Worm (Caenorhabditis elegans): ENCODE data around the gene tbx-7.

Gene tbx-7

DNA sequence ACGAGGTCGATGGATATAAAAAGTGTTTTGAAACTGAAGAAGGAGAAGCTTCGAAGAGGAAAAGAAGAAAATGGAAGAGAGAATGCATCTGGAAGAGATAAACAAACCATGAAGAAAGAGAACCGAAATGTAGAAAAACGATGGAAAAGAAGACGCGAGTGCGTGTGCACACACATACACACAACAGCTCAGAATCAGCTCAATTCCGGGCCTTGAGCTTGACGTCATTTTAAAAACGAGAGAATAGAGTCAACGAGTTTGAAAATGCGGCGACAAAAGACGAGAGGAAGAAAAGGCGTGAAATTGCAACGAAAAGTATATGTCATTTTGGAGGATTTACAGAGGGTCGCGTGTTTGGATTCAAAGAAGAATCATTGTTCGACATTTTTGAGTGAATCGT lies 28.7 kb downstream of the tbx-7 start:
- TF ChIP-seq unc-62 (GFP tag; optimal IDR thresholded peaks at IDR 0.05): no peak

DNA sequence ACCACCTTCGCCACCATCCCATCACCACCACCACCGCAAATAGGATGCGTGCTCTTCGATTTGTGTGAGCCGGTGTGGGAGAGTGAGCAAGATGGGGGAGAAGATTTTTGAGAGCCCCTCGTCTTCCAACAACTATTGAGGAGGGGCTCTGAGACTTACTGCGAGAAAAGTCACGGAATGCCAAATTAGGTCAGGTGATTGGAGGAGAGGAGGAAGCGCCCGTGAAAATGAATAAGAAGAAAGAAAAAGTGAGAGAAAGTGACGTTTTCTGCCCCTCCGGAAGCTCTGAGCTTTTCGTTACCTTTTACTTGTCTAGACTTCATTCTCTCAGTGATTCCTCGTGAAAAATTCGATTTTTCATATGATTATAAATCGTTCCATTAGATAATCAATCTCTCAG lies 29.7 kb downstream of the tbx-7 start:
- no peak for TF ChIP-seq unc-62 (GFP tag; optimal IDR thresholded peaks at IDR 0.05)

DNA sequence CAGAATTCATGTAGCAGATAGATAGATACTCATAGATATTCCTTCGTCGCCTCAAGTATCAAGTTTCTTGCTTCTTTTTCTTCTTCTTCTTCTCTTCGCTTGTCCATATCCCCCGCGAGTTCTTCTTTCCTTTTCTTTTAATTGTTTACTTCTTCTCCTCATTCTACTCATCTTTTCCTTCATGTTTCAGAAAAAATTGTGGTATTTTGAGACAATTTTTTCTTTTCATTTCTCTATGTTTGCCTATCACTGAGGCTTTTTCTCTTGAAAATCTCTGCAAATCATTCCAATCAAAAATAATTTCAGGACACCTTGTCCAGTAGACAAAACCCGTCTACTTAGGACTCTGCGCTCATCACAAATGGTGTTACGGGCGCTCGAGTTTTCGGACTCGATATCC lies 35.4 kb downstream of the tbx-7 start, which contains the start of gene T04C9.1:
Gene T04C9.1 (plus strand): TSS at position 301 of the 400 bp plus-strand sequence.
- no peak for TF ChIP-seq unc-62 (GFP tag; optimal IDR thresholded peaks at IDR 0.05)

DNA sequence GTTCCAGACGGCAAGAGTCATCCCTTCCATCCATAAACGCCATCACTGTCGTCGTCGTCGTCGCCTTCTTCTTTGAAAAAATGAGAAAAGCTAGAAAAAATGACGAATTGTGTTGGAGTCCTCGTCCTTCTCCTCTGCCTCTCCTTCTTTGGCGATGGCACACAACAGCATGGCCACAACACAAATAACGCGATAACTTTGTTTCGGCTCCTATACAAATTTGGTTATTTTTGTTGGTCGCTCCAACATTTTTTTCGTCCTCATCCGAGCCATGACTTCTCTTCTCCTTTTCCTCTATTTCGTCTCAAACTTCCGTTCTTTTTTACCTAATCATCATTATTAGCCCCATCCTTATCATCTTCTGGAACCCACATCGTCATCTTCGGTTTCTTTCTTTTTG lies 36.3 kb downstream of the tbx-7 start:
- no peak for TF ChIP-seq unc-62 (GFP tag; optimal IDR thresholded peaks at IDR 0.05)

DNA sequence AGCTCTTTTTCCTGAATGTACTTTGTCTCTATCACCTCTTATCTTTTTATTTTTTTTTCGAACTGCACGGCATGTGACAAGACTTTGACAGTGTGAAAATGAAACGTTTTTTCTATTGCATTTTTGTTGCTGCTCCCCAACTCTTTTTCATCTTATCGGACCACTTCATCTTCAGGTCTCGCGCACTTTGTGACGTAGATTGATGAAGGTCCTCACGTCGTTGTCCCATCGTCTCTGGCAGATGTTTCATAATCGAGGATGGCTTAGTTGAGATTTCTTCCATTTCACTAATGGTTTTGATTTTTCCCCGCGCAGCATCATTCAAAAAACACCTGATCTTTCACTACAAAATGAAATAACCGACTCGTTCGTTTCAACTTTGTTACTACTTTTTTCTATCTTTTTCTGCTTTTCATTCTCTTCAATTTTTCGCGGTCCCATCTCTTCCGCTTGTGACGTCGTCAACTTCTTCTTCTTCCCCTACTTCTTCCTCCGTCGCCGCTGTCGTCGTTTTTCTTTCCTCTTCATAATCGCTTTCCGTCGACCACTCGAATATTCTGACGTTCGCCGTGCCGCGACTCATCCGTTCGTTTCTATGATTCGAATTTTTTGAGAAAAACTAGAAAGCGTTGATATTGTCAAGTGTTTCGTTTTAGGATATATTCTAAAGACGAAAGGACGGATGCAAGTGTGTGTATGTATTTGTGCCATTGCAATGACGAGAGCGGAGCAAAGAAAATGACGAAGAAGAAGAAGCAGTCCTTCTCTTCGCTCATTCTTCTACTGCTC lies 37.0 kb downstream of the tbx-7 start, which contains the start of gene T04C9.2:
Gene T04C9.2 (plus strand): TSS at position 739 of the 789 bp plus-strand sequence.
- TF ChIP-seq unc-62 (GFP tag; optimal IDR thresholded peaks at IDR 0.05): no peak

DNA sequence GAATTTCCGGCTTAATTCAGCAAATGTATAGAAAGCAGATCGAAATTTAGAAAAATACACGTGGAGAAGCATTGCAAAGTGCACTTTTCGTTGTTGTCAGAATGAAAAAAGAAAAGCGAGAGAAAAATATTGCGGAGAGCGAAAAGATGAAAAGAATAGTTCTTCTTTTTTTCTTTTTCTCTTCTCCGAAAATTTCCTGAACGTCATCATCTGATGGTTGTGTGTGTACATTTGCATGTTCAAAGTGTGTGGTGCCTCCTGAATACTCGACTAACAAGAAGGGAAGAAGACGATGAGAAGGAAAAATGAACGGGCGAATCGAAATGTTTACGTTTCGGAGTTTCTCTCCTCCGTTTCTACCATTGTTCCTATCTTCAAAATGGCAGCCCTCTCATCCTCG lies 38.2 kb downstream of the tbx-7 start:
- TF ChIP-seq unc-62 (GFP tag; optimal IDR thresholded peaks at IDR 0.05): no peak

DNA sequence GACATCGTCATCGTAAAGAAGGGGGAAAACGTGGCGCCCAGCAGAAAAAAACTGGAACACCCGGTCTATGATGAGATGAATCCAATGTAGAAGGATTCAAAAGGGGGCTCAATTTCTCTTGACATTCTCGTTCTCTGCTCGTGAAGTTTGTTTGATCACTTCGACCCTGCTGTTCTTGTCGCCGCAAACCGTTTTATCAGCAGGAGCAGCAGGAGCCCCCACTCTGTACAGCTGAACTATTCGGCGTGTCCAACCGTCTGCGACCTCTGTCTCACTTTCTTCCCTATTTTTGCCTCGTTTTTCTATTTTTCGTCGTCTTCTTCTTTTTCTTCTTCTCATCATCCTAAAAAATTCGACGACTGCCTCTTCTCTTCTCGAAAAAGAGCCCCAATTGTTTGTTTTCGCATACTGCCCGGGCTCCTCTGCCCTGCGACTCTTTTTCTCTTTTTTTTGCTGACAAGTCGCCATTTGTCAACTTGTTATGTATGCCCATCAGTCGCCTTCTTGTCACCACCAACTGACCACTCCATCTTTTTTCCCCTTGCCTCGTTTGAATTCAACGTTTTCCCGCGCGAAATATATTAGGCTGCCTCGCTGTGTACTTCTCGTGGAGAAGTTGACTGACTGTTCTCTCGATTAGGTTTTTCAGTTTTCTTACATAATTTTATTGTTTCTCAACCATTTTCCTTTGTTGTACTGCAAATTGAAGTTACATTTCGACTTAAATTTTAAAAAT lies 39.2 kb downstream of the tbx-7 start:
- no peak for TF ChIP-seq unc-62 (GFP tag; optimal IDR thresholded peaks at IDR 0.05)

DNA sequence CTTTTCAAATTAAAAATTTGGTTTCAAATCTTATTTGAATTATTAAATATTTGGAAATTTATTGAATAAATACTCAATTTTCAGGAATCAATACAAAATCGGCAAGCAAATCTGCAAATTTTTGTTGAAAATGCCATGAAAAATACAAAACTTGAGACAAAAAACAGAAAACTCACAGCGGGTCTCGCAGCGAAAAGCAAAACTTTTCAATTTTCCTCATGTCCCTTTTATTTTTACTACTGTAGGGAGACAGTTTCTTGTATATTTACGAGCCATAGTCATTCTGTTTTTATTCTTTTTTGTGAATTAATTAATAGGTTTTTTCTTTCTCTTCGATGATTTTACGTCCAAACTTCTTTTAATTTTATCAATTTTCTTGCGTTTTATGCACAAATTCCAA lies 39.9 kb downstream of the tbx-7 start:
- no peak for TF ChIP-seq unc-62 (GFP tag; optimal IDR thresholded peaks at IDR 0.05)

DNA sequence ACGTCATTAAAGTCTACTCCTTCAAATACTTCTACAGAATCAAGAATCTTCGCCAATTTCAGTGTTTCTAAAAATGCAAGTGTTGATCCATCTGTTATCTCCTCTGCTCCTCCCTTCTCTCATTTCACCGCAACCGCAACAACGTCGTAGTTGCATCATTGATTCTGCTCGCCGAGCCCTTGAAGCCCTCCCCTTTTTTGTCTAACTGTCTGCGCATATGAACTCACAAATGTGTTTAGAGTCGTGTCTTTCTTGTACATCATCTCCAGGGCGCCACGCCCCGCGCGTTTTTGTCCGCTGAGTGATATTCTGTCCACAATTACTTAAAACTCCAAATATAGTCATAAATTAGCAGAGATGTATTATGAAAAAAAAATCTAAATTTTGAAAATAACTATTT lies 40.3 kb downstream of the tbx-7 start:
- TF ChIP-seq unc-62 (GFP tag; optimal IDR thresholded peaks at IDR 0.05): no peak

DNA sequence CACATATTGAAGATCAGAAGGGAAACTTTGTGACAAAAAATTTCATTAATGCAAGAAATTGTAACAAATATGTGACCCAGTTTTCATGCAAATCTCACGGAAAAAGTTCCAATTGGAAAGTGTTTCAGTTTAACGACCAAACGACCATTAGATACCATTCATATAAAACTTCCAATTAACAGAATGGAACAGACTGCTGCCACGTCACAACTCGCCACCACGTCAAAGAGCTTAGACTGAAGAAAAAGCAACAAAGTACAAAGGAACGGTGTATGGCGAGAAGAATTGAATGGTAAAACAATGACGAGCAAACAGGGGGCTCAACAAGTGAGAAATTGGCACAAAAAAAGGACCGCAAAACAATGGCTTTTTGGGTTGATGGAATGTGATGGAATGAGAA lies 43.0 kb downstream of the tbx-7 start, which contains the start of gene T04C9.3:
Gene T04C9.3 (plus strand): TSS at position 301 of the 400 bp plus-strand sequence.
- no peak for TF ChIP-seq unc-62 (GFP tag; optimal IDR thresholded peaks at IDR 0.05)

DNA sequence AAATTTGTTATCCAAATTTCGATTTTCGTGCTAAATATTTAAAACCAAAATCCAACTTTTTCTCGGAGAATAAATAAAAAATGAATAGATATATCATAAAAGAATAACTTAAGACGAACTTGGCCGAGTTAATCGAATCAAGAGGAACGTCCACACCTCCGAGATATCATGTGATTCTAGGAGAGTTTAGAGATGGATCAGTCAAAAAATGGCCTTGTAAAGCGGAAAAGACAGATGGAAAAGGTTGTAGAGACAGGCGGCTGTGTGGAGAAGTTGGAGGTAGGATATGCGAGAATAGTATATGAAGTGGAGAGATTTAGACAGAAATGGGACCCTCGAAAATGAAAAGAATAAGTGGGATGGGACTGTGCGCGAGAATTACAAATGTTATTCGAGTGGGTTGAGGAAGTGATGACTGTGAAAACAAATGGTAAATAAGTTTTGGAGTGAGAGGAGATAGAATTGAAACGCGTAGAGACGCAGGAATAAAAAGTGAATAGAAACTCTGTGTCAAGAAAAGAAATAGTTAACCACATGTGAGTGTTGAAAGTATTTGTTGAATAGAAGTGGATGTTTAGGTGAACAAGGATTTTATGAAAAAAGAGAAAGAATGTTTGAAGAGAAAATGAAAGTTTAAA lies 45.5 kb downstream of the tbx-7 start:
- no peak for TF ChIP-seq unc-62 (GFP tag; optimal IDR thresholded peaks at IDR 0.05)

DNA sequence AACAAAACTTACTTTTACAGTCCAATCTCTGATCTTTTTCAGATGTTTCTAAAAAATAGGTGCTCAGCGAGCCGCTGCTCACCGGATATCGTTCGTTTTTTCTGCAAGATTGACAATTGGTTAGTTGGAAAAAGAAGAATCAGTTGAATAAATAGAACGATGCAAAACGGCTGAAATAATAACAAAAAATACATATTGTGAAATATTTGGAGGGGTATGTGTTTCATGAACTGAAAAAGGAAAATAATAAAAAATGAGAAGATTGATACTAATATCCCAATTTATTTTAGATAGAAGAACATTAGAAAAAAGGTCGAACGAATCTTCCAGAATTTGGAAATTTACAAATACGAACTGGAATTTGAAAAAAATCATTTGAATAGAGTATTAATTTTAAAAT lies 46.3 kb downstream of the tbx-7 start, which contains the start of gene frm-2:
Gene frm-2 (minus strand): TSS at position 101 of the 400 bp plus-strand sequence.
- no peak for TF ChIP-seq unc-62 (GFP tag; optimal IDR thresholded peaks at IDR 0.05)

DNA sequence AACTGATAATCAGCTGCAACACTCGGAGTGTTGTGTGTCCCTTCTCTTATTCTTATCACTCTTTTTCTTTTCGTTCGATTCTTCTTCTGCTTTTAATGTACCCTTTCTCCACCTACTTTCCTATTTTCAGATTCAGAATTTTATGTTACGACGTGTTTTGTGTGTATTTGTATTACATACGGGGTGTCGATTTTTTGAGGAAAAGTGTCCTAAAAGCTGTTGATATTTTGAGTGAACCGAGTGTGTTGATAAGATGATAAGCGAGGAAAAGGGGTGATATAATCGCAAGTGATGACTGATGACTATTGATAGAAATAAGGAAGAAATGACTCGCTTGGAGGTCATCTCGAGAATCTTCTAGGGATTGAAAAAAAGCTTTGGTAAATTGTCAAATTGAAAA lies 46.9 kb downstream of the tbx-7 start:
- no peak for TF ChIP-seq unc-62 (GFP tag; optimal IDR thresholded peaks at IDR 0.05)

DNA sequence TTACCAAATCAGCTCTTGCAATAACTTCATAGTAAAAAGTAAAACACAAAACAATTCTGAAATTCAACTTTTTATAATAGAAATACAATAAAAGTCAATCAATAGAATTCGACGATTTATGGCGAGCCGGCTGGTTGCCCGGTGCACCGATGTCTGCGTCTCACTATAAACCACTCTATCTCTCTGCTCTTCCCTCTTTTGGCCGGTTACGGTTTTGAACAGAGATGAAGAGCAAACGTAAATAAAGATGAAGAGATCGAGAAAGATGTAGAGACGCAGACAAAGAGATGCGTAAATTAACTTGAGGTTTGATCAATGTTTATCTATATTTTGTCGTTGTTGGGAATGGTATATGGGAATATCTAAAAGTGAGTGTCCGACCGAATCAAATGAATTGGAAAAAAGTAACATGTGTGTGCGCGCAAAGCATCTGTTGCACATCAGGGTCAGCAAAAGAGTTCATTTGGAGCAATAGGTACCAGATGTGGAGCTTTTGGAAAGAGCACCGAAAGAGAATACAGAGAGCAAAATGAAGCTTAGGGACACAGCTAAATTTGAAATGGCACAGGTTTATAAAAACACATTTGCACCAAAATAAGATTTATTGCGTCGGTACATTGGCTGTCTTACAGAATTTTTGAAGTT lies 47.9 kb downstream of the tbx-7 start:
- no peak for TF ChIP-seq unc-62 (GFP tag; optimal IDR thresholded peaks at IDR 0.05)

DNA sequence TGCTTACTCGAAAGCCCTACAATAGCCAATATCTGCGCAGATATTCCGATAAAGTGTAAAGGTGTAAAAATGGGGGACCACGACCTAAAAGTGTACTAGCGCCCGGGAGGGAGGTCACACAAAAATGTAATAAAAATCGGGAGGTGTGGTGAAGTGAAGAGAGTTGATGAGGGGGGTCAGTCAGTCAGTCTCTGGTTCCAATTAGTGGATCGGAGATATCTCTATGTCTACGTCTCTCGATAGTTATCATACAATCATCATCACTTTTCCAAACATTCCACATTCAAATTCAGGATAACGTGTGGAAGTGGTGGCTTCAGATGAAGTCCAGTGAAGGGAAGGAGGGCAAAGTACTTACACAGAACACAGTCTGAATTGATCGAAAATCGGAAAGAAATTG lies 52.3 kb downstream of the tbx-7 start:
- TF ChIP-seq unc-62 (GFP tag; optimal IDR thresholded peaks at IDR 0.05): no peak
